Worm (Caenorhabditis elegans): Measurements from ENCODE around the gene F48E8.8.

Gene F48E8.8

ce11 chrIII:5442711-5443253 is 6.8 kb downstream of the F48E8.8 start, which contains the start of the genes T24G10.2 and disl-2:
TSS of gene T24G10.2 (minus strand) at chrIII:5442761.
TSS of gene disl-2 (plus strand) at chrIII:5443167.
- TF ChIP-seq Y55F3AM.14 (GFP tag; optimal IDR thresholded peaks at IDR 0.05) (no peak), ztf-4 (tag; optimal IDR thresholded peaks at IDR 0.05) (no peak), ztf-11 (tag; optimal IDR thresholded peaks at IDR 0.05) (no peak), ceh-16 (tag; optimal IDR thresholded peaks at IDR 0.05) (no peak), lsy-2 (tag; optimal IDR thresholded peaks at IDR 0.05) (peak; percentile 94 to 99), peb-1 (tag; optimal IDR thresholded peaks at IDR 0.05) (no peak), dmd-4 (tag; optimal IDR thresholded peaks at IDR 0.05) (no peak), F13H6.1 (tag; optimal IDR thresholded peaks at IDR 0.05) (peak; percentile 5), lin-39 (tag; optimal IDR thresholded peaks at IDR 0.05) (no peak), lin-13 (GFP tag; optimal IDR thresholded peaks at IDR 0.05) (peak; percentile 44), egl-27 (tag; optimal IDR thresholded peaks at IDR 0.05) (no peak), nhr-25 (tag; optimal IDR thresholded peaks at IDR 0.05) (no peak), nhr-129 (tag; optimal IDR thresholded peaks at IDR 0.05) (peak; percentile 66), sma-9 (GFP tag; optimal IDR thresholded peaks at IDR 0.05) (peak; percentile 19), sma-9 (tag; optimal IDR thresholded peaks at IDR 0.05) (no peak), sma-3 (GFP tag; optimal IDR thresholded peaks at IDR 0.05) (no peak), unc-39 (tag; optimal IDR thresholded peaks at IDR 0.05) (no peak), C34F6.9 (tag; optimal IDR thresholded peaks at IDR 0.05) (peak; percentile 80), unc-55 (GFP tag; optimal IDR thresholded peaks at IDR 0.05) (peak; percentile 85), crh-2 (tag; optimal IDR thresholded peaks at IDR 0.05) (peak; percentile 41), fos-1 (tag; optimal IDR thresholded peaks at IDR 0.05) (peak; percentile 18)

ce11 chrIII:5440540-5440939 is 9.1 kb downstream of the F48E8.8 start, which contains the start of gene W03A5.6:
TSS of gene W03A5.6 (minus strand) at chrIII:5440640.
- TF ChIP-seq nhr-6 (tag; optimal IDR thresholded peaks at IDR 0.05) (no peak), nhr-11 (tag; optimal IDR thresholded peaks at IDR 0.05) (no peak), snpc-4 (tag; optimal IDR thresholded peaks at IDR 0.05) (no peak), peb-1 (tag; optimal IDR thresholded peaks at IDR 0.05) (no peak), Y55F3AM.14 (GFP tag; optimal IDR thresholded peaks at IDR 0.05) (no peak)

- TF ChIP-seq fos-1 (tag; optimal IDR thresholded peaks at IDR 0.05) (peak; percentile 35), dmd-4 (tag; optimal IDR thresholded peaks at IDR 0.05) (no peak), nhr-6 (tag; optimal IDR thresholded peaks at IDR 0.05) (no peak)
Measured at ce11 chrIII:5438064-5438463, 11.5 kb downstream of the F48E8.8 start.

- no peak for TF ChIP-seq ztf-11 (tag; optimal IDR thresholded peaks at IDR 0.05)
- no peak for TF ChIP-seq sma-9 (GFP tag; optimal IDR thresholded peaks at IDR 0.05)
- no peak for TF ChIP-seq sma-9 (tag; optimal IDR thresholded peaks at IDR 0.05)
- no peak for TF ChIP-seq unc-55 (GFP tag; optimal IDR thresholded peaks at IDR 0.05)
- no peak for TF ChIP-seq nhr-25 (tag; optimal IDR thresholded peaks at IDR 0.05)
- no peak for TF ChIP-seq elt-3 (tag; optimal IDR thresholded peaks at IDR 0.05)
- TF ChIP-seq elt-1 (tag; optimal IDR thresholded peaks at IDR 0.05) = no peak
- TF ChIP-seq nhr-21 (tag; optimal IDR thresholded peaks at IDR 0.05) = no peak
- no peak for TF ChIP-seq ceh-16 (tag; optimal IDR thresholded peaks at IDR 0.05)
- no peak for TF ChIP-seq sma-3 (GFP tag; optimal IDR thresholded peaks at IDR 0.05)
Measured at ce11 chrIII:5436306-5436705, 13.3 kb downstream of the F48E8.8 start.

- TF ChIP-seq unc-62 (GFP tag; optimal IDR thresholded peaks at IDR 0.05) = no peak
- TF ChIP-seq zag-1 (tag; optimal IDR thresholded peaks at IDR 0.05) = no peak
- no peak for TF ChIP-seq alr-1 (tag; optimal IDR thresholded peaks at IDR 0.05)
- TF ChIP-seq nhr-10 (tag; optimal IDR thresholded peaks at IDR 0.05) = no peak
- no peak for TF ChIP-seq nhr-21 (tag; optimal IDR thresholded peaks at IDR 0.05)
- no peak for TF ChIP-seq dmd-4 (tag; optimal IDR thresholded peaks at IDR 0.05)
- no peak for TF ChIP-seq skn-1 (tag; optimal IDR thresholded peaks at IDR 0.05)
- no peak for TF ChIP-seq egl-27 (tag; optimal IDR thresholded peaks at IDR 0.05)
- no peak for TF ChIP-seq lsy-2 (tag; optimal IDR thresholded peaks at IDR 0.05)
- TF ChIP-seq ztf-11 (tag; optimal IDR thresholded peaks at IDR 0.05) = no peak
- no peak for TF ChIP-seq nhr-129 (tag; optimal IDR thresholded peaks at IDR 0.05)
- TF ChIP-seq gmeb-1 (tag; optimal IDR thresholded peaks at IDR 0.05) = no peak
- no peak for TF ChIP-seq mbf-1 (tag; optimal IDR thresholded peaks at IDR 0.05)
- no peak for TF ChIP-seq nhr-23 (tag; optimal IDR thresholded peaks at IDR 0.05)
- TF ChIP-seq ceh-82 (tag; optimal IDR thresholded peaks at IDR 0.05) = no peak
- no peak for TF ChIP-seq mab-5 (tag; optimal IDR thresholded peaks at IDR 0.05)
- no peak for TF ChIP-seq elt-3 (tag; optimal IDR thresholded peaks at IDR 0.05)
Measured at ce11 chrIII:5427096-5427495, 22.5 kb downstream of the F48E8.8 start.

Measured in whole organism, L2 larva.